Worm (Caenorhabditis elegans) whole organism, L1 larva: Measurements from ENCODE around the gene C24H10.2.

Experiments used
- dsc-1 ChIP-seq: sonication (generic microtip); optimal IDR thresholded peaks from 2 replicates; lab custom pipeline; 2016; ENCODE audit warnings: mild to moderate bottlenecking, missing genetic modification characterization, missing compliant biosample characterization
- efl-1 ChIP-seq, 4 experiments: fragments of 150-350 bp; optimal IDR thresholded peaks in 3 of 4; peaks in 1 of 4; 1 replicate in 1 of 4; 2 replicates in 3 of 4; lab custom pipeline; 2014; ENCODE audit warnings: missing biosample characterization in 2 of 4, missing genetic modification characterization in 2 of 4, missing genetic modification reagents in 2 of 4
- snpc-4 ChIP-seq: fragments of 150-350 bp; optimal IDR thresholded peaks from 2 replicates; lab custom pipeline; 2014; ENCODE audit warnings: missing biosample characterization, missing genetic modification characterization

- TF ChIP-seq dsc-1 (no peak), snpc-4 (tag; lab: Kevin White, UChicago) (no peak), efl-1 (optimal IDR thresholded peaks at IDR 0.05; lab: Kevin White, UChicago) (no peak), efl-1 (GFP tag; optimal IDR thresholded peaks at IDR 0.05 in 1 of 2; lab: Kevin White, UChicago) (peak in 1 of 2 experiments; percentile 71)
Measured at ce11 chrX:5077696-5078343, 13.4 kb downstream of the C24H10.2 start, which contains the start of gene cal-5.
